Worm (Caenorhabditis elegans) whole organism, L2 larva: ENCODE results near the gene B0361.9.

Experiments used
- C34F6.9 ChIP-seq: fragments of 150-350 bp; optimal IDR thresholded peaks from 2 replicates; lab custom pipeline; 2014; ENCODE audit warnings: missing biosample characterization, missing genetic modification characterization
- ama-1 ChIP-seq: fragments of 150-350 bp; optimal IDR thresholded peaks from 2 replicates; lab custom pipeline; 2018; ENCODE audit warnings: inconsistent platforms
- ceh-16 ChIP-seq: fragments of 150-350 bp; optimal IDR thresholded peaks from 2 replicates; lab custom pipeline; 2014; ENCODE audit warnings: missing biosample characterization, missing genetic modification characterization
- ceh-82 ChIP-seq: fragments of 150-350 bp; optimal IDR thresholded peaks from 2 replicates; lab custom pipeline; 2014; ENCODE audit warnings: missing biosample characterization, missing genetic modification characterization
- dmd-4 ChIP-seq: sonication (generic microtip); optimal IDR thresholded peaks from 2 replicates; lab custom pipeline; 2017; ENCODE audit warnings: missing biosample characterization, missing genetic modification characterization
- elt-3 ChIP-seq: sonication (generic microtip); optimal IDR thresholded peaks from 2 replicates; lab custom pipeline; 2017; ENCODE audit warnings: missing biosample characterization, missing genetic modification characterization
- mab-5 ChIP-seq: fragments of 150-350 bp; optimal IDR thresholded peaks from 2 replicates; lab custom pipeline; 2014; ENCODE audit warnings: missing biosample characterization, missing genetic modification characterization
- nhr-12 ChIP-seq: fragments of 150-350 bp; optimal IDR thresholded peaks from 2 replicates; lab custom pipeline; 2014; ENCODE audit warnings: missing biosample characterization, missing genetic modification characterization
- nhr-21 ChIP-seq: fragments of 150-350 bp; optimal IDR thresholded peaks from 2 replicates; lab custom pipeline; 2014; ENCODE audit warnings: missing biosample characterization, missing genetic modification characterization
- unc-55 ChIP-seq: fragments of 150-350 bp; sonication (generic microtip); optimal IDR thresholded peaks from 3 replicates; lab custom pipeline; 2014; ENCODE audit warnings: missing biosample characterization, missing genetic modification reagents, missing genetic modification characterization
- zag-1 ChIP-seq: fragments of 150-350 bp; optimal IDR thresholded peaks from 2 replicates; lab custom pipeline; 2014; ENCODE audit warnings: missing biosample characterization, missing genetic modification characterization
- ztf-11 ChIP-seq: sonication (generic microtip); optimal IDR thresholded peaks from 2 replicates; lab custom pipeline; 2017; ENCODE audit warnings: missing biosample characterization, missing genetic modification characterization

DNA sequence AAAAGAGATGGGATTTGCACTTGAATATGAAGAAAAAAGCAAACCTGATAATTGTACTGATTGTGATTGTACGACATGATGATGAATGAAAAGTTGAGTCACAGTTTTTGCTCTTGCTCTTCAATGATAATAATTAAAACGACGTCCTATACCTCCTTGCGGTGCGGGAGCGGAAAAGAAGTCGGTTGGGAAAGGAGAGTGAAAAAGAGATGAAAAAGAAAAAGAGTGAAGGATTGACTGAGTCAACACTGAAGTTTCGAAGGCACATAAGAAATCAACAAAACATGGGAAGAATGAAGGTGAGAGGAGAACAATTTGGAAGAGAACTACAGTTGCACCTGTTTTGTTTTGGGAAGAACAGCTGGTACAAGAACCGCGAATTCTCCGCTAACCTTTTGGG is 20.0 kb upstream of the B0361.9 start, which contains the start of gene F56C9.8:
- no peak for TF ChIP-seq unc-55
- no peak for TF ChIP-seq zag-1 (tag; lab: Kevin White, UChicago)
- TF ChIP-seq mab-5, result no peak
- TF ChIP-seq dmd-4 (tag; lab: Kevin White, UChicago), result no peak
- no peak for TF ChIP-seq elt-3 (tag; lab: Kevin White, UChicago)
- no peak for TF ChIP-seq ama-1 (lab: Kevin White, UChicago)
- no peak for TF ChIP-seq C34F6.9 (tag; lab: Kevin White, UChicago)
- no peak for TF ChIP-seq ceh-16 (tag; lab: Kevin White, UChicago)
- TF ChIP-seq nhr-21 (tag; lab: Kevin White, UChicago), result no peak
- no peak for TF ChIP-seq ceh-82 (tag; lab: Kevin White, UChicago)
- TF ChIP-seq nhr-12, result no peak
- TF ChIP-seq ztf-11 (tag; lab: Kevin White, UChicago), result no peak
